Worm (Caenorhabditis elegans): ENCODE data around the gene F37C12.14.

Gene F37C12.14

DNA sequence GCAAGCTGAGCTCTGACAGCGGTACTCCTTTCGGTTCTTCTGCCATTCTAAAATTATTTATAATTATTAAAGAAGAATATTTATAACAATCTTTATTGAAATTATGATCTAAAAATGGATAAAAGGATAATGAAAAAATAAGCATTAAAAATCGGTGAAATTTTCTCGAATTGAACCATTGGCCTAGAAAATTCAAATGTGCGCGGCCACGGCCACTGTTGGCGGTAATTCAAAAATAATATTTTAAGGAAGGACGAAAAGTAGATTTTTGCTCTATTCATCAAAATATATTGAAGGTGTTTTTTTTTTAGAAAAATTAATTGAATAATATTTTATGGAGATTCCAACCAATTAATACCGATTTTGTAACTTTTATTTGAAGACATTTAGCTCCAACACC, 13.5 kb upstream of the F37C12.14 start, which contains the start of gene pfd-5 (continued):
- no peak for TF ChIP-seq pha-4 (tag; optimal IDR thresholded peaks at IDR 0.05)
- TF ChIP-seq ceh-24 (tag; optimal IDR thresholded peaks at IDR 0.05), result no peak
- no peak for TF ChIP-seq odd-2 (tag; optimal IDR thresholded peaks at IDR 0.05)
- no peak; the same call in 1 of the 2 replicates for TF ChIP-seq unc-3 (GFP tag; conservative IDR thresholded peaks at IDR 0.05)
- peak; percentile 12 for TF ChIP-seq unc-3 (tag; optimal IDR thresholded peaks at IDR 0.05)
- no peak for TF ChIP-seq ceh-6 (GFP tag; optimal IDR thresholded peaks at IDR 0.05)
- TF ChIP-seq sox-2 (GFP tag; IDR thresholded peaks at IDR 0.05), result no peak
- TF ChIP-seq pag-3 (tag; optimal IDR thresholded peaks at IDR 0.05; ENCODE audit: borderline replicate concordance), result no peak
- peak; percentile 73 for TF ChIP-seq ceh-14 (tag; optimal IDR thresholded peaks at IDR 0.05)
- no peak for TF ChIP-seq F13H6.1 (tag; optimal IDR thresholded peaks at IDR 0.05)
- no peak for TF ChIP-seq ceh-22 (tag; optimal IDR thresholded peaks at IDR 0.05)
- peak; percentile 92 for TF ChIP-seq C08G9.2 (tag; optimal IDR thresholded peaks at IDR 0.05)
- no peak for TF ChIP-seq nhr-11 (tag; optimal IDR thresholded peaks at IDR 0.05)
- no peak for TF ChIP-seq C38D4.7 (GFP tag; optimal IDR thresholded peaks at IDR 0.05)
- no peak for TF ChIP-seq dmd-4 (tag; optimal IDR thresholded peaks at IDR 0.05; ENCODE audit: borderline replicate concordance)
- peak; percentile 69 for TF ChIP-seq elt-2 (tag; optimal IDR thresholded peaks at IDR 0.05)
- TF ChIP-seq ceh-48 (tag; optimal IDR thresholded peaks at IDR 0.05), result no peak
- TF ChIP-seq unc-55 (GFP tag; optimal IDR thresholded peaks at IDR 0.05), result no peak
- no peak for TF ChIP-seq ceh-19 (GFP tag; optimal IDR thresholded peaks at IDR 0.05)
- TF ChIP-seq T23F11.4 (GFP tag; optimal IDR thresholded peaks at IDR 0.05), result no peak
- peak; percentile 58 for TF ChIP-seq pqm-1 (tag; optimal IDR thresholded peaks at IDR 0.05)
- peak; percentile 20 for TF ChIP-seq ahr-1 (tag; optimal IDR thresholded peaks at IDR 0.05)
- TF ChIP-seq K02D7.2 (tag; optimal IDR thresholded peaks at IDR 0.05), result no peak
- no peak for TF ChIP-seq elt-4 (tag; optimal IDR thresholded peaks at IDR 0.05)
- peak; percentile 74 for TF ChIP-seq fax-1 (tag; optimal IDR thresholded peaks at IDR 0.05)
- TF ChIP-seq ceh-31 (tag; optimal IDR thresholded peaks at IDR 0.05), result peak; percentile 91
- peak; percentile 95 for TF ChIP-seq ceh-2 (tag; optimal IDR thresholded peaks at IDR 0.05)
- TF ChIP-seq pros-1 (tag; optimal IDR thresholded peaks at IDR 0.05), result no peak
- peak; percentile 29 for TF ChIP-seq eyg-1 (tag; optimal IDR thresholded peaks at IDR 0.05)
- peak; percentile 51 for TF ChIP-seq unc-86 (tag; optimal IDR thresholded peaks at IDR 0.05)
- no peak for TF ChIP-seq npax-4 (tag; optimal IDR thresholded peaks at IDR 0.05)
- TF ChIP-seq fkh-6 (tag; optimal IDR thresholded peaks at IDR 0.05), result peak; percentile 47
- TF ChIP-seq lim-6 (tag; optimal IDR thresholded peaks at IDR 0.05), result peak; percentile 51
- TF ChIP-seq pat-9 (tag; optimal IDR thresholded peaks at IDR 0.05), result no peak

ce11 chrIII:7197973-7198372, 12.6 kb upstream of the F37C12.14 start, which contains the start of gene exos-9:
exos-9 (minus strand) TSS chrIII:7198073.
- no peak for TF ChIP-seq pros-1 (tag; optimal IDR thresholded peaks at IDR 0.05)

- TF ChIP-seq pros-1 (tag; optimal IDR thresholded peaks at IDR 0.05) (no peak), rnt-1 (tag; optimal IDR thresholded peaks at IDR 0.05) (no peak), ceh-22 (tag; optimal IDR thresholded peaks at IDR 0.05) (no peak), ref-2 (tag; optimal IDR thresholded peaks at IDR 0.05) (no peak), fkh-6 (tag; optimal IDR thresholded peaks at IDR 0.05) (no peak), ceh-30 (tag; optimal IDR thresholded peaks at IDR 0.05) (no peak), unc-42 (tag; optimal IDR thresholded peaks at IDR 0.05) (no peak), nhr-232 (tag; optimal IDR thresholded peaks at IDR 0.05) (no peak), ets-4 (tag; optimal IDR thresholded peaks at IDR 0.05) (no peak), ceh-48 (tag; optimal IDR thresholded peaks at IDR 0.05) (no peak), unc-55 (GFP tag; optimal IDR thresholded peaks at IDR 0.05) (no peak), ceh-2 (tag; optimal IDR thresholded peaks at IDR 0.05) (no peak), pqm-1 (tag; optimal IDR thresholded peaks at IDR 0.05) (no peak), dmd-4 (tag; optimal IDR thresholded peaks at IDR 0.05; ENCODE audit: borderline replicate concordance) (no peak), lin-11 (tag; optimal IDR thresholded peaks at IDR 0.05) (no peak), elt-4 (tag; optimal IDR thresholded peaks at IDR 0.05) (no peak), pag-3 (tag; optimal IDR thresholded peaks at IDR 0.05; ENCODE audit: borderline replicate concordance) (no peak)
These were observed 10.0 kb upstream of the F37C12.14 start, which contains the start of gene F37C12.18 for ce11 chrIII:7195325-7195724. F37C12.18 (minus strand) TSS chrIII:7195425.

Measured in whole organism, late embryonic.